Fruit fly (Drosophila melanogaster): Measurements from ENCODE around the gene CG8043.

CG8043 gene

DNA sequence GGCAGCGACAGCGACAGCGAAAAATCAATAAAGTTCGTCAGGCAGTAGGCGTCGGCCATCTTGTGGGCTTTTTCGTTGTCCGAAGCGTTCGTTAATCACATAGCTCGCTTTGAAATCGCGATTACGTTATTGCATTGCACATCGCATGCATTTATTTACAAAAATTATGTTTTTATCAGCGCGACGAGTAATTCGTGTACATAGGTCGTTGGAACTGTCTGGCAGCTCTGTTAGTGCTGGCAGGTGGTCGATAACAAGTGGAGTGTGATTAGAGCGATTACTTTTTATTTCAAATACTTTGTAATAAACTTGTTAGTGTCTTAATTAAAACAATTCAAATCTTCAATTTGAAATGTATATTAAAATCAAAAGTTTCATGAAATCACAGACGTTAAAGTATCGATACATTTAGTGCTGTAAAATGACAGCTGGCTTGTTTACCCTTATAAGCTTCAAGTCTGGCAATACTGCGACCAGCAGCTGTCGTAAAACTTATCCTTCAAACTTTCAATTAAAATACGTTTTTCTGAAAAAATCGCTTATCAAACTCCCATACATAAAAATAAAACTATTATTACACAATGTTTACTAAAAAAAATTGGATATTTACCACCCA is 12.9 kb upstream of the CG8043 start, which contains the start of gene CG8032 (continued):
- TF ChIP-seq gro (GFP tag; optimal IDR thresholded peaks at IDR 0.05), result peak; percentile 42
- TF ChIP-seq CG1792 (GFP tag; optimal IDR thresholded peaks at IDR 0.05), result no peak
- no peak for TF ChIP-seq sqz (GFP tag; optimal IDR thresholded peaks at IDR 0.05)
- peak; percentile 39; the same call in 1 of the 2 replicates for TF ChIP-seq Atf6 (GFP tag; IDR thresholded peaks at IDR 0.05)
- TF ChIP-seq nmo (GFP tag; optimal IDR thresholded peaks at IDR 0.05), result peak; percentile 60
- TF ChIP-seq Fer1 (GFP tag; optimal IDR thresholded peaks at IDR 0.05), result no peak
- no peak for TF ChIP-seq Oli (tag; optimal IDR thresholded peaks at IDR 0.05)
- TF ChIP-seq HmgZ (tag; optimal IDR thresholded peaks at IDR 0.05), result peak; percentile 70
- no peak for TF ChIP-seq Lpt (GFP tag; optimal IDR thresholded peaks at IDR 0.05)
- TF ChIP-seq CG13775 (GFP tag; optimal IDR thresholded peaks at IDR 0.05), result peak; percentile 61
- TF ChIP-seq HLH54F (GFP tag; optimal IDR thresholded peaks at IDR 0.05), result peak; percentile 19
- no peak for TF ChIP-seq NK7.1 (GFP tag; optimal IDR thresholded peaks at IDR 0.05)
- TF ChIP-seq ac (GFP tag; optimal IDR thresholded peaks at IDR 0.05), result no peak
- no peak for TF ChIP-seq CG14667 (GFP tag; IDR thresholded peaks at IDR 0.05)
- TF ChIP-seq Bgb (GFP tag; IDR thresholded peaks at IDR 0.05; ENCODE audit: partially characterized antibody), result peak; percentile 65
- no peak for TF ChIP-seq disco-r (GFP tag; optimal IDR thresholded peaks at IDR 0.05)
- no peak for TF ChIP-seq CG34422 (GFP tag; IDR thresholded peaks at IDR 0.05)
- no peak for TF ChIP-seq dan (GFP tag; IDR thresholded peaks at IDR 0.05)
- no peak for TF ChIP-seq ro (GFP tag; IDR thresholded peaks at IDR 0.05)
- TF ChIP-seq Hr39 (optimal IDR thresholded peaks at IDR 0.05), result no peak
- TF ChIP-seq CG11247 (GFP tag; IDR thresholded peaks at IDR 0.05), result no peak
- TF ChIP-seq D19A (tag; optimal IDR thresholded peaks at IDR 0.05), result no peak
- no peak for TF ChIP-seq pita (GFP tag; optimal IDR thresholded peaks at IDR 0.05)
- TF ChIP-seq Six4 (GFP tag; optimal IDR thresholded peaks at IDR 0.05), result peak; percentile 4
- TF ChIP-seq wdn (GFP tag; IDR thresholded peaks at IDR 0.05), result no peak
- TF ChIP-seq CG12071 (GFP tag; optimal IDR thresholded peaks at IDR 0.05), result no peak
- TF ChIP-seq gcm2 (GFP tag; optimal IDR thresholded peaks at IDR 0.05), result no peak
- TF ChIP-seq br (optimal IDR thresholded peaks at IDR 0.05), result no peak
- TF ChIP-seq kah (GFP tag; optimal IDR thresholded peaks at IDR 0.05), result peak; percentile 44
- peak in 1 of 2 experiments; percentile 35 for TF ChIP-seq Hr51 (GFP tag; optimal IDR thresholded peaks at IDR 0.05)
- TF ChIP-seq CG10543 (GFP tag; optimal IDR thresholded peaks at IDR 0.05), result peak; percentile 70
- no peak for TF ChIP-seq CG14050 (GFP tag; IDR thresholded peaks at IDR 0.05)
- TF ChIP-seq bbx (GFP tag; IDR thresholded peaks at IDR 0.05; ENCODE audit: partially characterized antibody), result no peak; the same call in 1 of the 2 replicates
- no peak for TF ChIP-seq Jarid2 (GFP tag; optimal IDR thresholded peaks at IDR 0.05)
- no peak for TF ChIP-seq sd (tag; optimal IDR thresholded peaks at IDR 0.05)
- TF ChIP-seq NC2β (GFP tag; optimal IDR thresholded peaks at IDR 0.05), result peak; percentile 69
- no peak for TF ChIP-seq E2f1 (GFP tag; IDR thresholded peaks at IDR 0.05)
- peak; percentile 22 for TF ChIP-seq CG3163 (GFP tag; optimal IDR thresholded peaks at IDR 0.05)
- TF ChIP-seq Lim3 (GFP tag; IDR thresholded peaks at IDR 0.05), result no peak
- peak; percentile 20 for TF ChIP-seq pho (GFP tag; optimal IDR thresholded peaks at IDR 0.05)
- peak; percentile 59 for TF ChIP-seq Antp (GFP tag; optimal IDR thresholded peaks at IDR 0.05)
- peak; percentile 62 for TF ChIP-seq CG13424 (tag; optimal IDR thresholded peaks at IDR 0.05)
- peak; percentile 39 for TF ChIP-seq sug (tag; optimal IDR thresholded peaks at IDR 0.05)
- peak; percentile 2 for TF ChIP-seq CG1647 (GFP tag; optimal IDR thresholded peaks at IDR 0.05)
- TF ChIP-seq CG9932 (GFP tag; IDR thresholded peaks at IDR 0.05), result peak; percentile 72
- peak; percentile 32 for TF ChIP-seq CG33557 (GFP tag; optimal IDR thresholded peaks at IDR 0.05)
- peak; percentile 22 for TF ChIP-seq Chrac-16 (GFP tag; optimal IDR thresholded peaks at IDR 0.05)
- TF ChIP-seq H15 (GFP tag; IDR thresholded peaks at IDR 0.05), result peak; percentile 22; the same call in 1 of the 3 replicates
- TF ChIP-seq YL-1 (GFP tag; optimal IDR thresholded peaks at IDR 0.05), result peak; percentile 55
- peak; percentile 77 for TF ChIP-seq Scr (GFP tag; IDR thresholded peaks at IDR 0.05; ENCODE audit: partially characterized antibody)
- TF ChIP-seq zfh2 (GFP tag; optimal IDR thresholded peaks at IDR 0.05), result peak; percentile 48
- no peak; the same call in 1 of the 2 replicates for TF ChIP-seq CG6689 (GFP tag; IDR thresholded peaks at IDR 0.05)
